Fruit fly (Drosophila melanogaster) whole organism, embryonic: Measurements from ENCODE around the gene CG13239.
A peak's percentile ranks its signal among the peaks of the same experiment; 100 is the strongest.

Experiments
- ATbp ChIP-seq: fragments of 200-800 bp; sonication (Bioruptor generic); optimal IDR thresholded peaks from 2 replicates; lab custom pipeline; 2017; ENCODE audit warnings: missing biosample characterization, mild to moderate bottlenecking, missing genetic modification characterization, missing genetic modification reagents
- Adf1 ChIP-seq: fragments of 200-800 bp; sonication (Bioruptor generic); IDR thresholded peaks from 2 replicates; pipeline ENCODE4 v1.3.6; 2022; ENCODE audit warnings: missing biosample characterization, missing genetic modification characterization
- C15 ChIP-seq: fragments of 200-800 bp; sonication (Bioruptor generic); IDR thresholded peaks from 3 replicates; pipeline ENCODE4 v1.3.6; 2022; ENCODE audit warnings: missing biosample characterization, missing genetic modification characterization
- CG10209 ChIP-seq: fragments of 200-800 bp; sonication (Bioruptor generic); optimal IDR thresholded peaks from 3 replicates; lab custom pipeline; 2017; ENCODE audit warnings: missing biosample characterization, mild to moderate bottlenecking, missing genetic modification characterization, missing genetic modification reagents
- CG1024 ChIP-seq: fragments of 200-800 bp; sonication (Bioruptor generic); IDR thresholded peaks from 2 replicates; pipeline ENCODE4 v1.3.6; 2022; ENCODE audit warnings: missing biosample characterization, missing genetic modification characterization
- CG10565 ChIP-seq: fragments of 200-800 bp; sonication (Bioruptor generic); optimal IDR thresholded peaks from 3 replicates; lab custom pipeline; 2016; ENCODE audit warnings: missing biosample characterization, mild to moderate bottlenecking, missing genetic modification characterization
- CG11085 ChIP-seq: fragments of 200-800 bp; sonication (Bioruptor generic); IDR thresholded peaks from 2 replicates; pipeline ENCODE4 v1.3.6; 2022; ENCODE audit warnings: missing biosample characterization, missing genetic modification characterization
- CG11247 ChIP-seq: fragments of 200-800 bp; sonication (Bioruptor generic); IDR thresholded peaks from 2 replicates; pipeline ENCODE4 v1.3.6; 2022; ENCODE audit warnings: missing biosample characterization, missing genetic modification characterization
- CG1233 ChIP-seq: fragments of 200-800 bp; sonication (Bioruptor generic); optimal IDR thresholded peaks from 4 replicates; lab custom pipeline; 2018; ENCODE audit warnings: missing biosample characterization, mild to moderate bottlenecking, missing genetic modification characterization
- CG13123 ChIP-seq: fragments of 200-800 bp; sonication (Bioruptor generic); optimal IDR thresholded peaks from 2 replicates; lab custom pipeline; 2016; ENCODE audit warnings: missing biosample characterization, missing genetic modification characterization
- CG13775 ChIP-seq: fragments of 200-800 bp; sonication (Bioruptor generic); optimal IDR thresholded peaks from 3 replicates; lab custom pipeline; 2017; ENCODE audit warnings: missing biosample characterization, mild to moderate bottlenecking, missing genetic modification characterization
- CG15514 ChIP-seq: fragments of 200-800 bp; sonication (Bioruptor generic); optimal IDR thresholded peaks from 3 replicates; lab custom pipeline; 2017; ENCODE audit warnings: missing biosample characterization, missing genetic modification characterization, mild to moderate bottlenecking, moderate library complexity, missing genetic modification reagents
- CG16779 ChIP-seq: fragments of 200-800 bp; sonication (Bioruptor generic); IDR thresholded peaks from 2 replicates; pipeline ENCODE4 v1.3.6; 2022; ENCODE audit warnings: missing biosample characterization, missing genetic modification characterization
- CG17186 ChIP-seq: fragments of 200-800 bp; sonication (Bioruptor generic); optimal IDR thresholded peaks from 3 replicates; lab custom pipeline; 2017; ENCODE audit warnings: missing biosample characterization, missing genetic modification reagents, missing genetic modification characterization
- CG17385 ChIP-seq: fragments of 200-800 bp; sonication (Bioruptor generic); optimal IDR thresholded peaks from 3 replicates; lab custom pipeline; 2018; ENCODE audit warnings: missing biosample characterization, mild to moderate bottlenecking, missing genetic modification characterization
- CG18599 ChIP-seq: fragments of 200-800 bp; sonication (Bioruptor generic); optimal IDR thresholded peaks from 3 replicates; lab custom pipeline; 2017; ENCODE audit warnings: missing biosample characterization, missing genetic modification characterization, mild to moderate bottlenecking, moderate library complexity, missing genetic modification reagents
- CG2129 ChIP-seq: fragments of 200-800 bp; sonication (Bioruptor generic); IDR thresholded peaks from 2 replicates; pipeline ENCODE4 v1.3.6; 2022; ENCODE audit warnings: missing biosample characterization, missing genetic modification characterization; ENCODE audit not compliant: partially characterized antibody
- CG31441 ChIP-seq: fragments of 200-800 bp; sonication (Bioruptor generic); IDR thresholded peaks from 2 replicates; pipeline ENCODE4 v1.3.6; 2022; ENCODE audit warnings: missing biosample characterization, missing genetic modification characterization
- CG3407 ChIP-seq: fragments of 200-800 bp; sonication (Bioruptor generic); optimal IDR thresholded peaks from 2 replicates; lab custom pipeline; 2018; ENCODE audit warnings: missing biosample characterization, mild to moderate bottlenecking, missing genetic modification characterization
- CG6272 ChIP-seq: fragments of 200-800 bp; sonication (Bioruptor generic); IDR thresholded peaks from 2 replicates; pipeline ENCODE4 v1.3.6; 2022; ENCODE audit warnings: missing biosample characterization, missing genetic modification characterization
- CG6813 ChIP-seq: fragments of 200-800 bp; sonication (Bioruptor generic); optimal IDR thresholded peaks from 2 replicates; lab custom pipeline; 2017; ENCODE audit warnings: missing biosample characterization, missing genetic modification characterization, mild to moderate bottlenecking, moderate library complexity, missing genetic modification reagents
- CHES-1-like ChIP-seq: fragments of 200-800 bp; sonication (Bioruptor generic); optimal IDR thresholded peaks from 2 replicates; lab custom pipeline; 2016; ENCODE audit warnings: missing biosample characterization, missing genetic modification characterization
- Ets65A ChIP-seq: fragments of 200-800 bp; sonication (Bioruptor generic); peaks from one replicate; lab custom pipeline; 2016; ENCODE audit warnings: missing biosample characterization, missing genetic modification characterization
- HHEX ChIP-seq: fragments of 200-800 bp; sonication (Bioruptor generic); optimal IDR thresholded peaks from 3 replicates; lab custom pipeline; 2017; ENCODE audit warnings: missing biosample characterization, mild to moderate bottlenecking, missing genetic modification characterization, missing genetic modification reagents
- HLH54F ChIP-seq: fragments of 200-800 bp; sonication (Bioruptor generic); optimal IDR thresholded peaks from 3 replicates; lab custom pipeline; 2016; ENCODE audit warnings: missing biosample characterization, missing genetic modification characterization
- Hmx ChIP-seq: fragments of 200-800 bp; sonication (Bioruptor generic); optimal IDR thresholded peaks from 2 replicates; lab custom pipeline; 2016; ENCODE audit warnings: missing biosample characterization, missing genetic modification characterization
- Kr ChIP-seq: fragments of 200-800 bp; sonication (Bioruptor generic); optimal IDR thresholded peaks from 2 replicates; lab custom pipeline; 2017; ENCODE audit warnings: missing biosample characterization, mild to moderate bottlenecking, missing genetic modification characterization
- Neu2 ChIP-seq: fragments of 200-800 bp; sonication (Bioruptor generic); optimal IDR thresholded peaks from 3 replicates; lab custom pipeline; 2016; ENCODE audit warnings: missing biosample characterization, missing genetic modification characterization, borderline replicate concordance
- Sox100B ChIP-seq: fragments of 200-800 bp; sonication (Bioruptor generic); optimal IDR thresholded peaks from 3 replicates; lab custom pipeline; 2018; ENCODE audit warnings: missing biosample characterization, mild to moderate bottlenecking, missing genetic modification characterization
- TFAM ChIP-seq: fragments of 200-800 bp; sonication (Bioruptor generic); optimal IDR thresholded peaks from 2 replicates; lab custom pipeline; 2017; ENCODE audit warnings: missing biosample characterization, missing genetic modification characterization, inconsistent platforms
- Xbp1 ChIP-seq: fragments of 200-800 bp; sonication (Bioruptor generic); optimal IDR thresholded peaks from 3 replicates; lab custom pipeline; 2016; ENCODE audit warnings: missing biosample characterization, mild to moderate bottlenecking, missing genetic modification characterization
- ap ChIP-seq: fragments of 200-800 bp; sonication (Bioruptor generic); IDR thresholded peaks from 2 replicates; pipeline ENCODE4 v1.3.6; 2022; ENCODE audit warnings: missing biosample characterization, missing genetic modification characterization
- cg ChIP-seq: fragments of 200-800 bp; sonication (Bioruptor generic); optimal IDR thresholded peaks from 3 replicates; lab custom pipeline; 2019; ENCODE audit warnings: missing biosample characterization, mild to moderate bottlenecking, missing genetic modification characterization, moderate library complexity
- da ChIP-seq: fragments of 200-800 bp; sonication (Bioruptor generic); optimal IDR thresholded peaks from 2 replicates; lab custom pipeline; 2016; ENCODE audit warnings: missing biosample characterization, missing genetic modification characterization
- emc ChIP-seq: fragments of 200-800 bp; sonication (Bioruptor generic); optimal IDR thresholded peaks from 2 replicates; lab custom pipeline; 2016; ENCODE audit warnings: missing biosample characterization, missing genetic modification characterization
- gcm ChIP-seq: fragments of 200-800 bp; sonication (Bioruptor generic); optimal IDR thresholded peaks from 2 replicates; lab custom pipeline; 2019; ENCODE audit warnings: missing biosample characterization, mild to moderate bottlenecking, missing genetic modification characterization, moderate library complexity
- gsb ChIP-seq: fragments of 200-800 bp; sonication (Bioruptor generic); IDR thresholded peaks from 2 replicates; pipeline ENCODE4 v1.3.6; 2022; ENCODE audit warnings: missing biosample characterization, missing genetic modification characterization
- hth ChIP-seq: fragments of >200 bp; optimal IDR thresholded peaks from 2 replicates; lab custom pipeline; 2017; ENCODE audit warnings: inconsistent platforms
- lmd ChIP-seq: fragments of 200-800 bp; sonication (Bioruptor generic); IDR thresholded peaks from 2 replicates; pipeline ENCODE4 v1.3.6; 2022; ENCODE audit warnings: missing biosample characterization, missing genetic modification characterization
- mam ChIP-seq: fragments of 200-800 bp; sonication (Bioruptor generic); optimal IDR thresholded peaks from 3 replicates; lab custom pipeline; 2016; ENCODE audit warnings: missing biosample characterization, missing genetic modification characterization
- prd ChIP-seq, 3 experiments: fragments of >200 bp in 2 of 3; fragments of 200-800 bp in 1 of 3; sonication (Bioruptor generic) in 1 of 3; optimal IDR thresholded peaks in 2 of 3; IDR thresholded peaks in 1 of 3; 2 replicates in 2 of 3; 3 replicates in 1 of 3; pipeline versions ENCODE4 v1.3.6 to Lab custom; 2017 to 2022; ENCODE audit warnings: missing biosample characterization in 1 of 3, missing genetic modification characterization in 1 of 3
- psq ChIP-seq: fragments of 200-800 bp; sonication (Bioruptor generic); optimal IDR thresholded peaks from 2 replicates; lab custom pipeline; 2017; ENCODE audit warnings: missing biosample characterization, missing genetic modification characterization
- seq ChIP-seq: fragments of 200-800 bp; sonication (Bioruptor generic); IDR thresholded peaks from 2 replicates; pipeline ENCODE4 v1.3.6; 2022; ENCODE audit warnings: missing biosample characterization, missing genetic modification characterization
- sr ChIP-seq: fragments of 200-800 bp; sonication (Bioruptor generic); IDR thresholded peaks from 3 replicates; pipeline ENCODE4 v1.3.6; 2022; ENCODE audit warnings: missing biosample characterization, missing genetic modification characterization
- tin ChIP-seq: fragments of 200-800 bp; sonication (Bioruptor generic); optimal IDR thresholded peaks from 3 replicates; lab custom pipeline; 2016; ENCODE audit warnings: missing biosample characterization, missing genetic modification characterization
- unc-4 ChIP-seq: fragments of 200-800 bp; sonication (Bioruptor generic); IDR thresholded peaks from 2 replicates; pipeline ENCODE4 v1.3.6; 2022; ENCODE audit warnings: missing biosample characterization, missing genetic modification characterization; ENCODE audit not compliant: partially characterized antibody
- unpg ChIP-seq: fragments of 200-800 bp; sonication (Bioruptor generic); optimal IDR thresholded peaks from 3 replicates; lab custom pipeline; 2018; ENCODE audit warnings: missing biosample characterization, mild to moderate bottlenecking, missing genetic modification characterization, moderate library complexity
- zfh1 ChIP-seq: fragments of 200-800 bp; sonication (Bioruptor generic); IDR thresholded peaks from 3 replicates; pipeline ENCODE4 v1.3.6; 2022; ENCODE audit warnings: missing biosample characterization, missing genetic modification characterization

CG13239 gene

dm6 chr3L:22909325-22909904, 48.8 kb downstream of the CG13239 start (continued):
- TF ChIP-seq Hmx (no peak), CG16779 (GFP tag; lab: Robert Waterston, UW) (no peak), CG11085 (GFP tag; lab: Robert Waterston, UW) (no peak), cg (GFP tag; lab: Kevin White, UChicago) (peak; percentile 13), gsb (GFP tag; lab: Robert Waterston, UW) (no peak)

DNA sequence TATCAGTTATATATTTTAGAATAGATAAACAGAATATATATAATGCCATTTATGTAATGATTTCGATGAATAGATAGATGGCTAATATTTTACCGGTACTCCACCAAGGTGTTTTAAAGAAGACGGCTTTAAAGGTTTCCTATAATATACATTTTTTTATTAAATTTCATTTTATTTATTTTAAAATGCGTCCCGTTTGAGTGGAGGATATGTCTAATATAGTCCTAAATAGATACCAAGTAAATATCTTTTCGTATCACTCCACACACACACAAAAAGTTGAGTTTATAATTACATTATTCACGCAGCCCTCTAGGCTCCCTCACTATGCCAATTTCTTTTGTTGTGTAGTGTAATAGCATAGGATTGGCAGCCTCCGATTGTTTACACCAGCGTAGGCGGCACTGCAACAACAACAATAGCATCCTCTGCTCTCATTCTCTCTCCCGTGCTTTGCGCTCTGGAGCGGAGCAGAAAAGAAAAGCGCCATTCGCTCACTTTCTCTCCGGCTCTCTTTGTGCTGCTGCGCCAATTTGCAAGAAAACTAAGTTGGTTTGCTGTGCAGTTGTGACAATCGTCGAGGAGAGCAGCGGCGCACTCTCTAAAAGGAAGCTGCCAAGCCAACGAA, 49.4 kb downstream of the CG13239 start, which contains the start of gene CG12768:
Gene CG12768, plus strand, starts transcription at position 578 of the 628 bp plus-strand sequence.
- TF ChIP-seq CG3407 (GFP tag; lab: Kevin White, UChicago) (no peak), Ets65A (GFP tag; lab: Kevin White, UChicago) (peak; percentile 37), sr (GFP tag; lab: Robert Waterston, UW) (peak; percentile 84), lmd (GFP tag; lab: Robert Waterston, UW) (no peak), prd (optimal IDR thresholded peaks at IDR 0.05; lab: Kevin White, UChicago) (no peak), prd (GFP tag; IDR thresholded peaks at IDR 0.05; lab: Robert Waterston, UW) (no peak), da (no peak), unpg (GFP tag; lab: Kevin White, UChicago) (no peak), Neu2 (no peak), Adf1 (GFP tag; lab: Robert Waterston, UW) (no peak), HHEX (GFP tag; lab: Kevin White, UChicago) (no peak), emc (GFP tag; lab: Kevin White, UChicago) (no peak), C15 (GFP tag; lab: Robert Waterston, UW) (no peak), CG15514 (GFP tag; lab: Kevin White, UChicago) (no peak), CG31441 (GFP tag; lab: Robert Waterston, UW) (peak; percentile 43; the same call in 1 of the 2 replicates), CG1233 (GFP tag; lab: Kevin White, UChicago) (peak; percentile 6), psq (GFP tag; lab: Kevin White, UChicago) (no peak), zfh1 (GFP tag; lab: Robert Waterston, UW) (0 out of 3 replicates have a peak, but pooled peaks have one; percentile 15), CG13123 (no peak), CG18599 (GFP tag; lab: Kevin White, UChicago) (peak; percentile 17), CG13775 (GFP tag; lab: Kevin White, UChicago) (peak; percentile 36), Hmx (no peak), CG6813 (GFP tag; lab: Kevin White, UChicago) (no peak), CG10209 (GFP tag; lab: Kevin White, UChicago) (peak; percentile 51), HLH54F (no peak), CG6272 (no peak), gcm (GFP tag; lab: Kevin White, UChicago) (no peak), CG1024 (GFP tag; lab: Robert Waterston, UW) (no peak), TFAM (GFP tag; lab: Kevin White, UChicago) (no peak), CG10565 (GFP tag; lab: Kevin White, UChicago) (no peak), CG17385 (GFP tag; lab: Kevin White, UChicago) (peak; percentile 12), CG17186 (GFP tag; lab: Kevin White, UChicago) (no peak), CG11247 (no peak), seq (GFP tag; lab: Robert Waterston, UW) (no peak), hth (lab: Kevin White, UChicago) (no peak), Kr (GFP tag; lab: Kevin White, UChicago) (no peak), ATbp (GFP tag; lab: Kevin White, UChicago) (peak; percentile 35), Xbp1 (GFP tag; lab: Kevin White, UChicago) (no peak), unc-4 (GFP tag; lab: Robert Waterston, UW) (no peak), ap (GFP tag; lab: Robert Waterston, UW) (no peak), CG2129 (no peak), tin (no peak), Sox100B (peak; percentile 58), mam (no peak), CHES-1-like (no peak)
